Fruit fly (Drosophila melanogaster) whole organism, pupa: ENCODE measurements around the gene MED10.

Experiments used
- CG14655 ChIP-seq: fragments of 200-800 bp; sonication (Bioruptor generic); optimal IDR thresholded peaks from 3 replicates; lab custom pipeline; 2017; ENCODE audit warnings: mild to moderate bottlenecking, missing biosample characterization, missing genetic modification reagents, missing genetic modification characterization
- CG15710 ChIP-seq: fragments of 200-800 bp; sonication (Bioruptor generic); optimal IDR thresholded peaks from 2 replicates; lab custom pipeline; 2018; ENCODE audit warnings: missing biosample characterization, mild to moderate bottlenecking, missing genetic modification characterization, moderate library complexity
- CG17806 ChIP-seq: fragments of 200-800 bp; sonication (Bioruptor generic); optimal IDR thresholded peaks from 2 replicates; lab custom pipeline; 2018; ENCODE audit warnings: missing biosample characterization, mild to moderate bottlenecking, missing genetic modification characterization, moderate library complexity

DNA sequence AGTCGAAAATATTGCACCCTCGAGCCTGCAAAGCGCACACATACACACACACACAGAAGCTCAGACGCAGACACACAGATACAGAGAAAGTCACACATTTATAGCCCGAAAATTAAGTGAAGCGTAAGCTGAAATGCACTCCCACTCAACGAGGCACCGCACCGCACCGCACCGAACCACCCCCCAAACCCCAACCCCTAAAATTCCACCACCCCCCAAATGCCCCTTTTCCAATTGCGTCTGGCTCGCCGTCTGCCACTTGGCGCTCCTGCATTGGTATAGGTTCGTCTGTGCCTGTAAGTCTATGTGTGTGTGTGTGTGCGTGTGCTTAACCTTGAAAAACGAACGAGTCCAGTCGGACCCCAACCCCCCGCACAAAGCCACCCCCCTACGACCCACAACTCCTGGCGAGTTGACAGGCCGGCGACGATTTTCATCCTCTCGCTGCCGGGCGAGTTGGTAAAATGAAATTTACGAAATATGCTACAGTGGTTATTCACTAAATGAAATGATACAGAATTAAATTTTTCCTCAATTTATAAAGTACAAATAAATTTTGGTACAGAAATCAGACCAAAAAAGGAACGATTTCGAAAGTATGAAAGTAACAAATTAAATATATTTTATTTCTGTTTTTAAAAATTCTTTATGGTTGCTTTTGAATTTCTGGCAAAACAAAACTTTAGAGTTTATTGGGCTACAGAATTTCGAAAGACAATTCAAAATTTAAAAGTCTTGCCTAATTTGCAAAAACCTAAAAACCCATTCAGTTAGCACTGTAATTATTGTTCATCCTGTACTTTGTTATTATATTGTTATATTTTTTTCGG lies 49.0 kb upstream of the MED10 start:
- TF ChIP-seq CG17806 (tag; lab: Kevin White, UChicago) = peak; percentile 43
- TF ChIP-seq CG14655 = no peak
- TF ChIP-seq CG15710 = peak; percentile 19
